Worm (Caenorhabditis elegans): Measurements from ENCODE around the gene H35N09.1.

DNA sequence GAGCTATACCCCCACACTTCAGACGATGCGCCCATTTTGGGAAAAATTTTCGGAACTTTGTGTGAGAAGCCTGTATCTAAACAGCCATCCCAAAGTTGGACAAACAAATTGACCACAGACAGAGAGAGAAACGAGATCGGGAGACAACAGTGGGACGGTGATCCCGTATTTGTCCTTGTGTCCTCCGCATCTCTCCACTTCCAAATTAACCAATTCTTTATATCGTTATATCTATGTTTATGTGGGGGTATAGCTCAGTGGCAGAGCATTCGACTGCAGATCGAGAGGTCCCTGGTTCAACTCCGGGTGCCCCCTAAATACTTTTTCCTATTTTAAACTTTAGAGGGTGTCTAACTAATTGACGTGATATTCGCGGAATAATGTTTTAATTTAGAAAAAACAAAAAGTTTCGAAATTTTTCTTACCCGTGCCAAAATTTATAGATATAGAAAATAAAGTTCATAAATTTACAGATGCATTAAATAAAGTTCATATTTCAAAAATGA, 33.6 kb downstream of the H35N09.1 start:
- TF ChIP-seq flt-1 (GFP tag; IDR thresholded peaks at IDR 0.05), result peak; percentile 91
- no peak; the same call in 1 of the 2 replicates for TF ChIP-seq ztf-23 (GFP tag; IDR thresholded peaks at IDR 0.05)
- TF ChIP-seq tab-1 (GFP tag; IDR thresholded peaks at IDR 0.05), result peak; percentile 83
- TF ChIP-seq T22C8.4 (GFP tag; IDR thresholded peaks at IDR 0.05), result no peak; the same call in none of the 2 replicates
- TF ChIP-seq cog-1 (tag; optimal IDR thresholded peaks at IDR 0.05), result no peak

Measured in whole organism, midembryonic.